Worm (Caenorhabditis elegans) whole organism, young adult: ENCODE data around the gene flp-25.

Experiments used
- F57C9.4 ChIP-seq: sonication (generic microtip); optimal IDR thresholded peaks from 2 replicates; lab custom pipeline; 2017; ENCODE audit warnings: mild to moderate bottlenecking, missing genetic modification characterization, missing compliant biosample characterization
- K11D2.4 ChIP-seq: fragments of 200-800 bp; sonication (Bioruptor generic); IDR thresholded peaks from 2 replicates; pipeline ENCODE4 v1.3.6; 2022; ENCODE audit warnings: missing genetic modification reagents, missing genetic modification characterization, missing compliant biosample characterization
- ama-1 ChIP-seq, 3 experiments: fragments of 150-350 bp in 1 of 3; sonication (generic microtip) in 2 of 3; optimal IDR thresholded peaks; 2 replicates each; lab custom pipeline; 2014 to 2018; ENCODE audit warnings: missing biosample characterization in 2 of 3, missing genetic modification characterization in 2 of 3, missing genetic modification reagents in 2 of 3
- athp-1 ChIP-seq: sonication (generic microtip); optimal IDR thresholded peaks from 2 replicates; lab custom pipeline; 2017; ENCODE audit warnings: mild to moderate bottlenecking, missing genetic modification characterization, missing compliant biosample characterization
- ccch-3 ChIP-seq: fragments of 200-800 bp; sonication (Bioruptor generic); optimal IDR thresholded peaks from 2 replicates; lab custom pipeline; 2018; ENCODE audit warnings: mild to moderate bottlenecking, missing genetic modification characterization, missing compliant biosample characterization
- ceh-40 ChIP-seq: fragments of 200-800 bp; sonication (Bioruptor generic); IDR thresholded peaks from 2 replicates; pipeline ENCODE4 v1.3.6; 2022; ENCODE audit warnings: missing genetic modification characterization, missing compliant biosample characterization
- dox-1 ChIP-seq: fragments of 200-800 bp; sonication (Bioruptor generic); IDR thresholded peaks from 2 replicates; pipeline ENCODE4 v1.3.6; 2022; ENCODE audit warnings: missing genetic modification reagents, missing genetic modification characterization, missing compliant biosample characterization
- egl-44 ChIP-seq: fragments of 200-800 bp; sonication (Bioruptor generic); IDR thresholded peaks from 2 replicates; pipeline ENCODE4 v1.3.6; 2022; ENCODE audit warnings: missing genetic modification reagents, missing genetic modification characterization, missing compliant biosample characterization
- ets-4 ChIP-seq: fragments of 200-800 bp; sonication (Bioruptor generic); optimal IDR thresholded peaks from 2 replicates; lab custom pipeline; 2018; ENCODE audit warnings: mild to moderate bottlenecking, missing genetic modification characterization, missing compliant biosample characterization
- him-1 ChIP-seq: sonication (generic microtip); optimal IDR thresholded peaks from 2 replicates; lab custom pipeline; 2016; ENCODE audit warnings: missing genotype, missing genetic modification reagents, missing genetic modification characterization, missing compliant biosample characterization
- nfyb-1 ChIP-seq: fragments of 200-800 bp; sonication (Bioruptor generic); IDR thresholded peaks from 2 replicates; pipeline ENCODE4 v1.3.6; 2022; ENCODE audit warnings: missing genetic modification reagents, missing genetic modification characterization, missing compliant biosample characterization
- unc-62 ChIP-seq: fragments of 150-350 bp; optimal IDR thresholded peaks from 2 replicates; lab custom pipeline; 2014; ENCODE audit warnings: missing biosample characterization, missing genetic modification reagents, missing genetic modification characterization
- xnd-1 ChIP-seq: sonication (generic microtip); optimal IDR thresholded peaks from 2 replicates; lab custom pipeline; 2016; ENCODE audit warnings: missing genotype, missing genetic modification reagents, missing genetic modification characterization, missing compliant biosample characterization

DNA sequence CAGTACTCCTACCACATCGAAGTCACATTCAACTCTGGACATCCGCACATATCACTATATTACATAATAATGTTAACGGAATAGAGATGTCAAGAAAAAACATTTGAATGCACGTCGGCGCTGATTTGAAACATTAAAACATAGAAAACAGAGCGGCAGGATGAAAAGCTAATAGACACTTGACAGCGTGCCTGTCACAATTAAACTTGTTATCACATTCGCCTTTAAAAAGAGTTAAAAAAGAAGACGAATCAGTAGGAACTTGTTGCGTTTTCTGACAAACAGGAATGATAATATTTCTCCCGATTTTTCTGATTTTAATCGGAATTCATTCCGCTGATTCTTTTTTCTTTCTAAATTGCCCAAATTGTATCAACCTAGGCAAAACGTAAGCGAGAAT lies 43.7 kb upstream of the flp-25 start:
- TF ChIP-seq nfyb-1 (GFP tag; lab: Robert Waterston, UW) = no peak
- TF ChIP-seq xnd-1 = no peak
- TF ChIP-seq ets-4 (GFP tag; lab: Kevin White, UChicago) = no peak
- TF ChIP-seq athp-1 = no peak
- no peak; the same call in 1 of the 2 replicates for TF ChIP-seq dox-1 (GFP tag; lab: Robert Waterston, UW)
- TF ChIP-seq him-1 = no peak
- TF ChIP-seq unc-62 (GFP tag; lab: Kevin White, UChicago) = no peak
- TF ChIP-seq egl-44 = no peak
- TF ChIP-seq ama-1 (optimal IDR thresholded peaks at IDR 0.05; lab: Kevin White, UChicago) = no peak
- TF ChIP-seq ama-1 (GFP tag; optimal IDR thresholded peaks at IDR 0.05; lab: Kevin White, UChicago) = no peak
- no peak for TF ChIP-seq F57C9.4 (tag; lab: Kevin White, UChicago)
- TF ChIP-seq ceh-40 = no peak
- no peak for TF ChIP-seq ccch-3 (GFP tag; lab: Kevin White, UChicago)
- no peak for TF ChIP-seq K11D2.4 (GFP tag; lab: Robert Waterston, UW)
